Worm (Caenorhabditis elegans): ENCODE results near the gene Y47D7A.11.

DNA sequence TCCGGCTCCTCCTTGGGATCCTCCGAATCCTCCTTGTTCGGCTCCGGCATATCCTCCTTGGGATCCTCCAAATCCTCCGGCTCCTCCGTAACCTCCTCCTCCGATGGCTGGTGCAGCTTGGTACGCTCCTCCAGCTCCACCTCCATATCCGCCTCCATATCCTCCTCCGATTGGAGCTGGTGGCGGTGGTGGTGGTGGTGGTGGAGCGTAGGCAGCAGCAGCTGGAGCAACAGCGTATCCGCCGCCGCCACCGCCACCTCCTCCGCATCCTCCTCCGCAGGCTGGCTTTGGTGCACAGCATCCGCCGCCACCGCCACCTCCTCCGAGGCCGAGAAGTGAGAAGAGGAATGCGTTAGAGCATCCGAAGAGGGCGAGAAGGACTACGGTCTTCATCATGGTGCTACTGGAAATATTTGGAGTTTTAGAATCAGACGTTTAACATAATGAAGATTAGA, 4.7 kb upstream of the Y47D7A.11 start, which contains the start of gene Y47D7A.15:
- TF ChIP-seq ztf-11 (tag; optimal IDR thresholded peaks at IDR 0.05) (no peak), skn-1 (tag; optimal IDR thresholded peaks at IDR 0.05) (no peak), lin-39 (tag; optimal IDR thresholded peaks at IDR 0.05) (no peak), nhr-77 (tag; optimal IDR thresholded peaks at IDR 0.05) (no peak), fkh-10 (GFP tag; optimal IDR thresholded peaks at IDR 0.05) (no peak), fos-1 (tag; optimal IDR thresholded peaks at IDR 0.05) (no peak)

Measured in whole organism, L4 larva.